Fruit fly (Drosophila melanogaster) whole organism, adult: ENCODE results near the gene MED11.

Source experiments
- CG11617 ChIP-seq: fragments of 200-800 bp; sonication (Bioruptor generic); optimal IDR thresholded peaks from 2 replicates; lab custom pipeline; 2017; ENCODE audit warnings: mild to moderate bottlenecking, missing biosample characterization, missing genetic modification reagents, missing genetic modification characterization
- CG14711 ChIP-seq: fragments of 200-800 bp; sonication (Bioruptor generic); optimal IDR thresholded peaks from 2 replicates; lab custom pipeline; 2018; ENCODE audit warnings: missing biosample characterization, mild to moderate bottlenecking, missing genetic modification characterization, moderate library complexity
- Clk ChIP-seq: fragments of 200-800 bp; sonication (Bioruptor generic); optimal IDR thresholded peaks from 2 replicates; lab custom pipeline; 2017; ENCODE audit warnings: missing biosample characterization, missing genetic modification characterization
- Crg-1 ChIP-seq: fragments of 200-800 bp; sonication (Bioruptor generic); optimal IDR thresholded peaks from 2 replicates; lab custom pipeline; 2016; ENCODE audit warnings: missing biosample characterization, missing genetic modification characterization
- Hr96 ChIP-seq: fragments of 200-800 bp; sonication (Bioruptor generic); optimal IDR thresholded peaks from 2 replicates; lab custom pipeline; 2016; ENCODE audit warnings: missing biosample characterization, missing genetic modification characterization
- Mnt ChIP-seq: fragments of 200-800 bp; sonication (Bioruptor generic); optimal IDR thresholded peaks from 2 replicates; lab custom pipeline; 2016; ENCODE audit warnings: missing biosample characterization, mild to moderate bottlenecking, missing genetic modification characterization
- bab1 ChIP-seq: fragments of 200-800 bp; sonication (Bioruptor generic); optimal IDR thresholded peaks from 3 replicates; lab custom pipeline; 2019; ENCODE audit warnings: missing biosample characterization, mild to moderate bottlenecking, missing genetic modification characterization, moderate library complexity
- cic ChIP-seq: fragments of 200-800 bp; sonication (Bioruptor generic); optimal IDR thresholded peaks from 2 replicates; lab custom pipeline; 2017; ENCODE audit warnings: missing biosample characterization, mild to moderate bottlenecking, missing genetic modification characterization, moderate library complexity
- kay ChIP-seq: fragments of 200-800 bp; sonication (Bioruptor generic); peaks from one replicate; lab custom pipeline; 2016; ENCODE audit warnings: missing biosample characterization, missing genetic modification characterization, borderline replicate concordance
- ovo ChIP-seq: fragments of 200-800 bp; sonication (Bioruptor generic); optimal IDR thresholded peaks from 2 replicates; lab custom pipeline; 2016; ENCODE audit warnings: missing biosample characterization, missing genetic modification characterization
- tj ChIP-seq: fragments of 200-800 bp; sonication (Bioruptor generic); optimal IDR thresholded peaks from 3 replicates; lab custom pipeline; 2017; ENCODE audit warnings: missing biosample characterization, mild to moderate bottlenecking, missing genetic modification characterization, moderate library complexity

- TF ChIP-seq tj (GFP tag; lab: Kevin White, UChicago) (no peak), Crg-1 (no peak), Clk (GFP tag; lab: Kevin White, UChicago) (no peak), ovo (GFP tag; lab: Kevin White, UChicago) (no peak), CG14711 (no peak), bab1 (GFP tag; lab: Kevin White, UChicago) (no peak), kay (GFP tag; lab: Kevin White, UChicago) (no peak), CG11617 (GFP tag; lab: Kevin White, UChicago) (no peak), cic (GFP tag; lab: Kevin White, UChicago) (no peak), Mnt (GFP tag; lab: Kevin White, UChicago) (no peak), Hr96 (no peak)
Measured at dm6 chr3L:18763486-18764436, 18.1 kb downstream of the MED11 start.
